Worm (Caenorhabditis elegans) whole organism, L1 larva: ENCODE results near the gene nep-6.
A peak's percentile ranks its signal among the peaks of the same experiment; 100 is the strongest.

Experiments
- C04F5.9 ChIP-seq: sonication (generic microtip); optimal IDR thresholded peaks from 2 replicates; lab custom pipeline; 2016; ENCODE audit warnings: missing genetic modification characterization, missing compliant biosample characterization
- C34B4.2 ChIP-seq: sonication (generic microtip); optimal IDR thresholded peaks from 2 replicates; lab custom pipeline; 2017; ENCODE audit warnings: mild to moderate bottlenecking, missing genetic modification characterization, missing compliant biosample characterization
- F16B12.6 ChIP-seq: fragments of 150-350 bp; optimal IDR thresholded peaks from 2 replicates; lab custom pipeline; 2014; ENCODE audit warnings: missing biosample characterization, missing genetic modification characterization
- alr-1 ChIP-seq: fragments of 200-800 bp; sonication (Bioruptor generic); optimal IDR thresholded peaks from 2 replicates; lab custom pipeline; 2018; ENCODE audit warnings: borderline replicate concordance, mild to moderate bottlenecking, missing genetic modification characterization, missing compliant biosample characterization
- ama-1 ChIP-seq: fragments of 150-350 bp; optimal IDR thresholded peaks from 2 replicates; lab custom pipeline; 2014
- blmp-1 ChIP-seq: fragments of 150-350 bp; optimal IDR thresholded peaks from 2 replicates; lab custom pipeline; 2014; ENCODE audit warnings: missing biosample characterization, missing genetic modification characterization
- ceh-8 ChIP-seq: fragments of 200-800 bp; sonication (Bioruptor generic); optimal IDR thresholded peaks from 2 replicates; lab custom pipeline; 2018; ENCODE audit warnings: mild to moderate bottlenecking, missing genetic modification characterization, moderate library complexity, missing compliant biosample characterization
- ceh-90 ChIP-seq: sonication (generic microtip); optimal IDR thresholded peaks from 2 replicates; lab custom pipeline; 2016; ENCODE audit warnings: missing genetic modification characterization, missing compliant biosample characterization
- dpl-1 ChIP-seq, 3 experiments: fragments of 150-350 bp in 2 of 3; sonication (generic microtip) in 1 of 3; optimal IDR thresholded peaks; 2 replicates each; lab custom pipeline; 2014 to 2017; ENCODE audit warnings: missing biosample characterization in 3 of 3, missing genetic modification characterization in 3 of 3, missing genetic modification reagents in 3 of 3
- efl-1 ChIP-seq, 4 experiments: fragments of 150-350 bp; optimal IDR thresholded peaks in 3 of 4; peaks in 1 of 4; 1 replicate in 1 of 4; 2 replicates in 3 of 4; lab custom pipeline; 2014; ENCODE audit warnings: missing biosample characterization in 2 of 4, missing genetic modification characterization in 2 of 4, missing genetic modification reagents in 2 of 4
- egl-13 ChIP-seq: sonication (generic microtip); optimal IDR thresholded peaks from 2 replicates; lab custom pipeline; 2016; ENCODE audit warnings: missing genotype, missing genetic modification reagents, missing genetic modification characterization, missing compliant biosample characterization
- elt-3 ChIP-seq, 6 experiments: fragments of 150-350 bp in 1 of 6; sonication (generic microtip); optimal IDR thresholded peaks; 2 replicates each; lab custom pipeline; 2017 to 2018; ENCODE audit warnings: missing biosample characterization in 6 of 6, missing genetic modification characterization in 6 of 6, inconsistent platforms in 1 of 6
- fkh-4 ChIP-seq: sonication (generic microtip); optimal IDR thresholded peaks from 2 replicates; lab custom pipeline; 2016; ENCODE audit warnings: missing compliant biosample characterization, missing genetic modification characterization, borderline replicate concordance
- grh-1 ChIP-seq: fragments of 200-800 bp; sonication (Bioruptor generic); IDR thresholded peaks from 2 replicates; pipeline ENCODE4 v1.3.6; 2022; ENCODE audit warnings: missing genetic modification reagents, missing genetic modification characterization, missing compliant biosample characterization
- hlh-4 ChIP-seq: sonication (generic microtip); optimal IDR thresholded peaks from 2 replicates; lab custom pipeline; 2016; ENCODE audit warnings: mild to moderate bottlenecking, missing genetic modification characterization, missing compliant biosample characterization
- hpl-2 ChIP-seq: fragments of 150-350 bp; optimal IDR thresholded peaks from 2 replicates; lab custom pipeline; 2014; ENCODE audit warnings: missing biosample characterization, missing genetic modification reagents, missing genetic modification characterization
- irx-1 ChIP-seq: sonication (generic microtip); optimal IDR thresholded peaks from 2 replicates; lab custom pipeline; 2016; ENCODE audit warnings: missing genetic modification characterization, missing compliant biosample characterization
- jun-1 ChIP-seq: fragments of 150-350 bp; optimal IDR thresholded peaks from 2 replicates; lab custom pipeline; 2014; ENCODE audit warnings: missing biosample characterization, missing genetic modification reagents, missing genetic modification characterization
- lin-13 ChIP-seq: fragments of 150-350 bp; optimal IDR thresholded peaks from 2 replicates; lab custom pipeline; 2014; ENCODE audit warnings: missing biosample characterization, missing genetic modification reagents, missing genetic modification characterization
- lin-14 ChIP-seq: fragments of 200-800 bp; sonication (Bioruptor generic); optimal IDR thresholded peaks from 2 replicates; lab custom pipeline; 2018; ENCODE audit warnings: mild to moderate bottlenecking, missing genetic modification characterization, moderate library complexity, missing compliant biosample characterization
- lin-15B ChIP-seq: fragments of 150-350 bp; sonication (generic microtip); optimal IDR thresholded peaks from 3 replicates; lab custom pipeline; 2014; ENCODE audit warnings: missing biosample characterization, missing genetic modification characterization
- lsy-2 ChIP-seq, 2 experiments: fragments of 150-350 bp; optimal IDR thresholded peaks; 2 replicates each; lab custom pipeline; 2014; ENCODE audit warnings: missing biosample characterization in 2 of 2, missing genetic modification characterization in 2 of 2
- mdl-1 ChIP-seq, 2 experiments: fragments of 150-350 bp; optimal IDR thresholded peaks; 2 replicates each; lab custom pipeline; 2014 to 2017; ENCODE audit warnings: missing biosample characterization in 2 of 2, missing genetic modification characterization in 2 of 2, inconsistent platforms in 1 of 2
- mef-2 ChIP-seq: fragments of 150-350 bp; optimal IDR thresholded peaks from 2 replicates; lab custom pipeline; 2014; ENCODE audit warnings: missing biosample characterization, missing genetic modification characterization
- nhr-28 ChIP-seq: fragments of 150-350 bp; optimal IDR thresholded peaks from 2 replicates; lab custom pipeline; 2014; ENCODE audit warnings: missing biosample characterization, missing genetic modification characterization
- nhr-76 ChIP-seq: sonication (generic microtip); optimal IDR thresholded peaks from 2 replicates; lab custom pipeline; 2017; ENCODE audit warnings: missing biosample characterization, missing genetic modification characterization
- nhr-77 ChIP-seq: fragments of 150-350 bp; optimal IDR thresholded peaks from 2 replicates; lab custom pipeline; 2014; ENCODE audit warnings: missing biosample characterization, missing genetic modification characterization
- nhr-90 ChIP-seq: sonication (generic microtip); optimal IDR thresholded peaks from 2 replicates; lab custom pipeline; 2016; ENCODE audit warnings: mild to moderate bottlenecking, missing genetic modification characterization, missing compliant biosample characterization; ENCODE audit not compliant: poor library complexity
- pag-3 ChIP-seq: sonication (generic microtip); optimal IDR thresholded peaks from 2 replicates; lab custom pipeline; 2017; ENCODE audit warnings: missing genetic modification characterization, mild to moderate bottlenecking, missing compliant biosample characterization, antibody characterized with exemption, borderline replicate concordance; ENCODE audit not compliant: insufficient read depth
- rnt-1 ChIP-seq: sonication (generic microtip); optimal IDR thresholded peaks from 2 replicates; lab custom pipeline; 2016; ENCODE audit warnings: mild to moderate bottlenecking, missing genetic modification characterization, moderate library complexity, missing compliant biosample characterization
- skn-1 ChIP-seq: fragments of 150-350 bp; optimal IDR thresholded peaks from 2 replicates; lab custom pipeline; 2014; ENCODE audit warnings: missing biosample characterization, missing genetic modification characterization
- sptf-1 ChIP-seq: fragments of 150-350 bp; optimal IDR thresholded peaks from 2 replicates; lab custom pipeline; 2014; ENCODE audit warnings: missing biosample characterization, missing genetic modification characterization
- sup-37 ChIP-seq: fragments of 200-800 bp; sonication (Bioruptor generic); optimal IDR thresholded peaks from 2 replicates; lab custom pipeline; 2018; ENCODE audit warnings: mild to moderate bottlenecking, missing genetic modification characterization, missing compliant biosample characterization
- swsn-7 ChIP-seq: sonication (generic microtip); optimal IDR thresholded peaks from 2 replicates; lab custom pipeline; 2016; ENCODE audit warnings: missing genetic modification characterization, missing compliant biosample characterization
- tbx-2 ChIP-seq: sonication (generic microtip); optimal IDR thresholded peaks from 2 replicates; lab custom pipeline; 2016; ENCODE audit warnings: missing genetic modification characterization, missing compliant biosample characterization
- tlp-1 ChIP-seq: fragments of 150-350 bp; optimal IDR thresholded peaks from 2 replicates; lab custom pipeline; 2014; ENCODE audit warnings: missing biosample characterization, missing genetic modification characterization
- unc-130 ChIP-seq: fragments of 150-350 bp; optimal IDR thresholded peaks from 2 replicates; lab custom pipeline; 2017; ENCODE audit warnings: missing biosample characterization, missing genetic modification characterization, inconsistent platforms
- unc-62 ChIP-seq: fragments of 150-350 bp; optimal IDR thresholded peaks from 2 replicates; lab custom pipeline; 2014; ENCODE audit warnings: missing biosample characterization, missing genetic modification reagents, missing genetic modification characterization
- zag-1 ChIP-seq: fragments of 150-350 bp; optimal IDR thresholded peaks from 2 replicates; lab custom pipeline; 2014; ENCODE audit warnings: missing biosample characterization, missing genetic modification characterization
- ztf-11 ChIP-seq, 2 experiments: sonication (generic microtip); optimal IDR thresholded peaks; 2 replicates each; lab custom pipeline; 2016 to 2017; ENCODE audit warnings: missing genetic modification characterization in 2 of 2, missing biosample characterization in 1 of 2, missing compliant biosample characterization in 1 of 2

nep-6 gene

ce11 chrII:3373875-3374274 is 42.8 kb upstream of the nep-6 start:
- TF ChIP-seq sptf-1 (tag; lab: Kevin White, UChicago) (no peak), F16B12.6 (tag; lab: Kevin White, UChicago) (no peak), efl-1 (optimal IDR thresholded peaks at IDR 0.05; lab: Kevin White, UChicago) (peak in 1 of 2 experiments; percentile 4), efl-1 (GFP tag; optimal IDR thresholded peaks at IDR 0.05 in 1 of 2; lab: Kevin White, UChicago) (no peak), hlh-4 (tag; lab: Kevin White, UChicago) (no peak), unc-62 (GFP tag; lab: Kevin White, UChicago) (no peak), nhr-77 (tag; lab: Kevin White, UChicago) (no peak), alr-1 (tag; lab: Kevin White, UChicago) (no peak), ceh-90 (tag; lab: Kevin White, UChicago) (no peak), lsy-2 (tag; optimal IDR thresholded peaks at IDR 0.05; lab: Kevin White, UChicago) (no peak), blmp-1 (tag; lab: Kevin White, UChicago) (peak; percentile 8), unc-130 (tag; lab: Kevin White, UChicago) (no peak), nhr-28 (tag; lab: Kevin White, UChicago) (no peak), lin-14 (GFP tag; lab: Kevin White, UChicago) (no peak), hpl-2 (no peak), jun-1 (tag; lab: Kevin White, UChicago) (no peak), C34B4.2 (tag; lab: Kevin White, UChicago) (no peak)

DNA sequence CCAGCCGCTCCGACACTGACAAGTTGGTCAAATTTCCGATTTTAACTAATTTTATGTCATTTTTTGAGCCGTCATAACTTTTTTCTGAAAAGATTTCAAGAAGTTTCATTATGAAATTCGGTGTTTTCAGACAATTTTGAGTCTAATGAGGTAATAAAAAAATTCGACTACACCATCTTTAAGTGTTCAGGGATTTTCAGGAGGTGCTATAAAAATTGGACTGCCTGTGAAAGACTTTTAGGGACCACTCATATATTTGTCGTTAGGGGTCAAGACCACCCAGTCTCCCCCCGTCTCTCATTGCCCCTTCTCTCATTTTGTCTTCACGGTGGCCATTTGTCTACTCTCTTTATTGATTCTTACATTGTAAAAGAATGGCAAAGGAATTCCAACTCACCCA is 41.8 kb upstream of the nep-6 start, which contains the start of gene bath-10:
Gene bath-10 (plus strand): TSS at position 301 of the 400 bp plus-strand sequence.
- TF ChIP-seq egl-13 (no peak), ama-1 (lab: Kevin White, UChicago) (no peak), pag-3 (tag; lab: Kevin White, UChicago) (no peak), irx-1 (tag; lab: Kevin White, UChicago) (no peak), dpl-1 (GFP tag; optimal IDR thresholded peaks at IDR 0.05; lab: Kevin White, UChicago) (no peak), sup-37 (GFP tag; lab: Kevin White, UChicago) (no peak), C04F5.9 (tag; lab: Kevin White, UChicago) (no peak), zag-1 (no peak), lsy-2 (tag; optimal IDR thresholded peaks at IDR 0.05; lab: Kevin White, UChicago) (no peak), grh-1 (no peak), mef-2 (tag; lab: Kevin White, UChicago) (no peak), nhr-28 (tag; lab: Kevin White, UChicago) (no peak), lin-13 (GFP tag; lab: Kevin White, UChicago) (no peak), ztf-11 (tag; optimal IDR thresholded peaks at IDR 0.05; lab: Kevin White, UChicago) (no peak), efl-1 (optimal IDR thresholded peaks at IDR 0.05; lab: Kevin White, UChicago) (no peak), efl-1 (GFP tag; optimal IDR thresholded peaks at IDR 0.05 in 1 of 2; lab: Kevin White, UChicago) (no peak), nhr-76 (tag; lab: Kevin White, UChicago) (no peak), ceh-8 (no peak), rnt-1 (tag; lab: Kevin White, UChicago) (no peak), unc-130 (tag; lab: Kevin White, UChicago) (no peak), elt-3 (tag; optimal IDR thresholded peaks at IDR 0.05; lab: Kevin White, UChicago) (no peak)
- TF ChIP-seq, all 84 proteins: peak for 0

DNA sequence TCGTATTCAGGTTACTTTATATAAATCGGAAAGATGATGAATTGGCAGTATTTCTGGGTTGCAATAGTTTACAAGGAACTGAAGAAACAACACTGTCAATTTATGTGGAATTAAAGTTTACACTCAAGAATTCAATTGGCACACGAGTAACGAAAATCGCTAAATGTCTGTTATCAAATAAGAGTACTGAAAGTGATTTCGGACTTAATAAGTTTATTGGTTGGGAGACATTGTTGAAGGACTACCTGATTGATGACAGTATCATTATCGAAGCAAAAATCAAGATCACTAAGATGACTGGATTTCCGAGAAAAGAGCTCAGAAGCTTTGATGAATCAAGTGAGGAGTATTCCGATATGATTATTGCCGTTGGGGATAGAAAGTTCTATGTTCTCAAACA is 41.3 kb upstream of the nep-6 start:
- TF ChIP-seq nhr-90 (tag; lab: Kevin White, UChicago) (no peak), tbx-2 (tag; lab: Kevin White, UChicago) (no peak), mdl-1 (tag; optimal IDR thresholded peaks at IDR 0.05; lab: Kevin White, UChicago) (no peak)

DNA sequence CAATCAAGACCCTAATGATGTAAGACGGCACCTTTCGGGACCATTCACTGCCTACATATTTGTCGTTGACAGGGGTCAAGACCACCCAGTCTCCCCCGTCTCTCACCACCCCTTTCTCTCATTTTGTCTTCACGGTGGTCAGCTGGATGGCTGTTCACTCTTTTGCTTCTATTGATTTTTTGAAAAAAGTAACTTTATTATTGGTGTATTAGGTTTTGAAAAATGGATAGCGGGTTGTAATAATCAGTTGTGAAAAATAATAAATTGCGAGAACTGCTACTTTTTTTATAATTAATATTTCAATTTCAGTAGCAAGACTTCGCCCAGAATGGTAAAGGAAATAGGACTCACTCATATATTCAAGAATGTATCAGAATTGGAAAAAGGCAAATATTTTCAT is 39.8 kb upstream of the nep-6 start, which contains the start of gene bath-9:
Gene bath-9 (plus strand): TSS at position 301 of the 400 bp plus-strand sequence.
- TF ChIP-seq swsn-7 (tag; lab: Kevin White, UChicago), result no peak
- no peak for TF ChIP-seq fkh-4 (tag; lab: Kevin White, UChicago)
- no peak for TF ChIP-seq alr-1 (tag; lab: Kevin White, UChicago)
- TF ChIP-seq ama-1 (lab: Kevin White, UChicago), result no peak
- no peak for TF ChIP-seq nhr-76 (tag; lab: Kevin White, UChicago)
- no peak for TF ChIP-seq F16B12.6 (tag; lab: Kevin White, UChicago)
- no peak for TF ChIP-seq skn-1
- TF ChIP-seq tlp-1 (tag; lab: Kevin White, UChicago), result no peak
- no peak for TF ChIP-seq lin-15B (tag; lab: Kevin White, UChicago)
- TF ChIP-seq efl-1 (optimal IDR thresholded peaks at IDR 0.05; lab: Kevin White, UChicago), result no peak
- no peak for TF ChIP-seq efl-1 (GFP tag; optimal IDR thresholded peaks at IDR 0.05 in 1 of 2; lab: Kevin White, UChicago)
- TF ChIP-seq egl-13, result no peak
- no peak for TF ChIP-seq ztf-11 (tag; optimal IDR thresholded peaks at IDR 0.05; lab: Kevin White, UChicago)
